Worm (Caenorhabditis elegans) whole organism, L2 larva: ENCODE results near the gene hpo-28.

Experiments used
- alr-1 ChIP-seq: fragments of 150-350 bp; optimal IDR thresholded peaks from 2 replicates; lab custom pipeline; 2014; ENCODE audit warnings: missing biosample characterization, missing genetic modification characterization
- ama-1 ChIP-seq: fragments of 150-350 bp; optimal IDR thresholded peaks from 2 replicates; lab custom pipeline; 2018; ENCODE audit warnings: inconsistent platforms
- egl-27 ChIP-seq: sonication (generic microtip); optimal IDR thresholded peaks from 3 replicates; lab custom pipeline; 2017; ENCODE audit warnings: missing biosample characterization, missing genetic modification reagents, missing genetic modification characterization
- elt-1 ChIP-seq: fragments of 150-350 bp; optimal IDR thresholded peaks from 2 replicates; lab custom pipeline; 2014; ENCODE audit warnings: missing biosample characterization, missing genetic modification characterization
- elt-3 ChIP-seq: sonication (generic microtip); optimal IDR thresholded peaks from 2 replicates; lab custom pipeline; 2017; ENCODE audit warnings: missing biosample characterization, missing genetic modification characterization
- nhr-10 ChIP-seq: sonication (generic microtip); optimal IDR thresholded peaks from 2 replicates; lab custom pipeline; 2017; ENCODE audit warnings: missing biosample characterization, missing genetic modification characterization
- nhr-12 ChIP-seq: fragments of 150-350 bp; optimal IDR thresholded peaks from 2 replicates; lab custom pipeline; 2014; ENCODE audit warnings: missing biosample characterization, missing genetic modification characterization
- nhr-23 ChIP-seq: fragments of 150-350 bp; optimal IDR thresholded peaks from 2 replicates; lab custom pipeline; 2014; ENCODE audit warnings: missing biosample characterization, missing genetic modification reagents, missing genetic modification characterization
- nhr-25 ChIP-seq: fragments of 150-350 bp; sonication (generic microtip); optimal IDR thresholded peaks from 3 replicates; lab custom pipeline; 2014; ENCODE audit warnings: missing biosample characterization, missing genetic modification characterization
- nhr-6 ChIP-seq: fragments of 150-350 bp; optimal IDR thresholded peaks from 2 replicates; lab custom pipeline; 2014; ENCODE audit warnings: missing biosample characterization, missing genetic modification characterization
- skn-1 ChIP-seq: sonication (generic microtip); optimal IDR thresholded peaks from 2 replicates; lab custom pipeline; 2017; ENCODE audit warnings: missing biosample characterization, missing genetic modification characterization
- unc-62 ChIP-seq: fragments of 150-350 bp; optimal IDR thresholded peaks from 2 replicates; lab custom pipeline; 2014; ENCODE audit warnings: missing biosample characterization, missing genetic modification reagents, missing genetic modification characterization
- ztf-11 ChIP-seq: sonication (generic microtip); optimal IDR thresholded peaks from 2 replicates; lab custom pipeline; 2017; ENCODE audit warnings: missing biosample characterization, missing genetic modification characterization

DNA sequence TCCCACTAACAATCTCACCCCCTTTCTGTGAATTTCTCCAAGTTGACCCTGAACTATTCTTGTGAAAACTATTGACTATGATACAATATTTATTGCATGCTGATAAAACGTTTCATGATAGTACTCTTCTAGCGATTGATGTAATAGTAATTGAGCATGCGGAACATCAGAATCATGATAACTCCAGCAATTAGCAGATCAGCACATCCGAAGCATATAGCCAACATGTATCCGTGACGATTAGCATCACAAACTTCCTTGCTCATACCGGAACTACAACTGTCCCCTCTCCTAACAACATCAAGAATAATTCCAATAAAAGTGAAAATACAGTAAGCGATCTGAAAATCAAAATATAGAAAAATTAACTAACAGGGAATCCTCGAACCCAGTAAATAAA is 20.9 kb upstream of the hpo-28 start:
- TF ChIP-seq nhr-10 (no peak), alr-1 (no peak), ztf-11 (tag; lab: Kevin White, UChicago) (no peak), nhr-6 (tag; lab: Kevin White, UChicago) (no peak), nhr-12 (no peak), elt-3 (tag; lab: Kevin White, UChicago) (no peak), skn-1 (no peak), egl-27 (no peak), elt-1 (tag; lab: Kevin White, UChicago) (no peak), nhr-25 (no peak), ama-1 (lab: Kevin White, UChicago) (no peak), nhr-23 (tag; lab: Kevin White, UChicago) (no peak), unc-62 (GFP tag; lab: Kevin White, UChicago) (no peak)
